Fruit fly (Drosophila melanogaster) whole organism, larva: Measurements from ENCODE around the gene Unr.

Experiments used
- noc ChIP-seq: fragments of 200-800 bp; sonication (Bioruptor generic); optimal IDR thresholded peaks from 3 replicates; lab custom pipeline; 2019; ENCODE audit warnings: missing biosample characterization, mild to moderate bottlenecking, missing genetic modification characterization, moderate library complexity

Unr gene

DNA sequence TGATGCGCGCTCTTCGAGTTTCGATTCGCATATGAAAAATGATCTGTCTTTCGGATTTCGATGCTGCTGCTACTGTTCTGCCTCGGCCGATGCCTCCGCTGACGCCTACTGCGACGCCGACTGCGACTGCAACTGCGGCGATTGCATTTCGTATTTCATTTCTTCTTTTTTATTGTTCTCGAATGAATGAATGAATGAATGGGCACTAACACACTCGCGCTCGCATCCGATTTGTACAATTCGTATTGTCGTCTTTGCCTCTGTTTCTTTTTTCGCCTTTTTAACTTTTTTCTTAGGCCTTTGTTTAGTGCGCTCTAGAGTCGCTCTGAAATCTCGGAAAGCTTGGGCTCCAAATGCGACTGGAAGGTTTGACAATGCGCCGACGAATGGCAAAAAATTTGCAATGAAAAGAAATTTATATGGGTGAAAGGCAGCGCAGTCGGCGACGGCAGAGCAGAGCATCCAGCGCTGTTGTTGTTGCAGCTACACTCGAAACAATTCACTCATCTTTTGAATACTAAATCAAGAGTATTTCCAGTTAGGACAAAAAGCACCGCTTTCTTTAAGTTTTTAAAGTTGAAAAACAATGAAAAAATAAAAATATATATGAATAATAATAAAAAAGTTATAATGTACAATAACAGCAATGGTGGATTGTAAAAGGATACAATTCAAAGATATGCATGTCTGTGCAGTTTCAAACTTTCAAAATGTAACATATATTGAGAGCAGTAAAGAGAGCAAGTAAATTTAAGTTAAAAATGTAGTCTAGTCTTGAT is 20.2 kb downstream of the Unr start, which contains the start of gene CG32354:
TSS of gene CG32354 (minus strand) at position 398 of the 779 bp plus-strand sequence.
- no peak for TF ChIP-seq noc (tag; lab: Kevin White, UChicago)

DNA sequence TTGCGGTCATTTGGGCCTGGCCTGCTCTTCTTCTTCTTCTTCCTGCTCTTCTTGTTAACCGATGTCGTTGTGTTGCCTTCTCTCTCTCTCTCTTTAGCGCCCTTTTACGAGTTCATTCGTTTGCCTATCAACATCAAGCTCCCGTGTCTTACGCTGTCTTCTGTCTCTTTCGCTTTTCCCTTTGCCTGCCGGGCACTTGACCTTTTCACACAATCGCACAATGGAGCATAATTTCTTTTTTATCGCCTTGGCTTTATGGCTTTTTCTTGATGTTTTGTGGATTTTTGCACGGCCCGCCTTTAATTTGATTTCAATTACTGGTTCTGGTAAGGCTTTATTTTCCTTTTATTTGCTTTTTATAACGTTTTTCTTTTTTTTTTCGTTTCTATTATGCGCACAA is 20.8 kb downstream of the Unr start:
- TF ChIP-seq noc (tag; lab: Kevin White, UChicago), result no peak

DNA sequence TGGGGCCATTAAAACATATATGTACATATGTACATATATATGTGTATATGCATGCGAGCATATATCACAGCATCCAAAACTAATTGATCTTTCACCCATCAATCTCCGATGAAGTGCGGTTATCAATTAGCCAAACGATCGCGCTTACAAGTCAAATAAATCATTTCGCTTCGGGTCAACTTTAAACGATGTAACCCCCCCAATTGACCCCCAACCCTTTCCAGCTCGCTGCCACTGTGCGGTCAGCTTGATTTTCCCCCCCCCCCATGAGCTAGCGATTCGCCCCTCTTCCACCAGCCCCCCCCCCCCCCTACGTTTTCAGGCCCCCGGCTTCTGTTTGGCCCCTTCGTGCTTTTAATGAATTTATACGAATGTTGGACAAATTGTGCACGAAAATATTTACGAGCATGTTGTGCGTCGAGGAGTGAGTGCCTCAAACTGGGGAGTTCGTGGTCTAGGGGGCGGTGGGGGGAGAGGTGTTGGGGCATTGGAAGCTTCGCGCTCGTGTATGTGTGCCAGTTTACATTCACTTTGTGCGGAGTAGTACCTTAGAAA is 22.5 kb downstream of the Unr start:
- TF ChIP-seq noc (tag; lab: Kevin White, UChicago), result no peak

DNA sequence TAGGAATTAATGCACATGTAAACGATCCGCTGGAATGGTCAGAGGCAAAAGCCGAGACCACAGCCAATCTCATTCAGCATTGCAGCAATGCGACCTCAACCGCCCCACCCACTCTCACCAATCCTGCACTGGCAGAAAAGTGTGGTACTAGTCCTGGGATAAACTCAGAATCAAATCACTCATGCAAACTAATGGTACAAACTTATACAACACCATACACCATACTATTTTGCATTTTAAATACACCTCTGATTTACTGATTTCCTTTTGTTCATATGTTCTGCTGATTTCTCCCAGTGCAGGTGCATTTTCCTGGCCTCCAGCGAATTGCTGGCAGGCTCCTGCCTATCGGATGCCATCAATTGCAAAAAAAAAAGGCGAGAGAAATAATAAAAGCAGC is 23.2 kb downstream of the Unr start:
- TF ChIP-seq noc (tag; lab: Kevin White, UChicago), result no peak

DNA sequence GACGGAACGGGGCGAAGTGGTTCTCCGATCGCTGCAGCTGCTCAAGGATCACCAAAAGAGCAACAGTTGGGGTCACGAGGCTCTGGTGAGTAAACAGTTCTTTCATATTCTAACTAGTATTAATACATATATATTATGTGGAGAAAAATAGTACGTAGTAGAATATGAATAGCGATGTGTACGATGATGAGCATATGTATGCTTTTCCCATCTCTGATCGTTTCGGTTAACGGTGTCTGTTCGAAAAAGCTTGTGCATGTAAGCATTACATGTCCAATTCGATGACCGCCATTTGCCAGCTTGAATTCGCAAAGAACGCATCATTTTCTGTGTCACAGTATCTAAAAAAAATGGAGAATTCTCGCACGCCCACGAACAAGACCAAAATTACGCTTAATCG is 29.5 kb downstream of the Unr start, which contains the start of the genes Oseg1 and mtrm:
TSS of gene Oseg1 (minus strand) at position 101 of the 400 bp plus-strand sequence.
TSS of gene mtrm (plus strand) at position 288 of the 400 bp plus-strand sequence.
- TF ChIP-seq noc (tag; lab: Kevin White, UChicago), result no peak

DNA sequence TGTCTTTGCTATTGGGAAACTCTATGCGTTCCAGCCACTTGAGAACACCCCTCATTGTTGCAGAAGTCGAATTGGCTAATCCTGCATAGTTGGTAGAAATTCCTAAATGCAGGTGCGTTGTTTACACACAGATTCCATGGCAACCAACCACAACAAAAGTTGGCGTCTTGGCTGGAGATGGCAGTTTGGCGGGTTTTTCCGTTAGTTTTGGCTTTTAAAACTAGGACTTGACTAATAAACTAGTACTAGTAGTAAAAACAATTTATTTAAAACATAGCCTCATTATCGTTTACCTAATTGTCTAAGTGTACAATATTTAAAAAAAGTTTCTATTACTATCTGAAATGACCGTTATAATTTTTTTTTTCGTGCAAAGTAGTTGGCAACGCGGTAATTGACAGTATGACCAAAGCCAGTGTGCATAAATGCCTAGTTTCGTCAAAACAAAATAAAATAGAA is 30.7 kb downstream of the Unr start, which contains the start of gene Exo70:
TSS of gene Exo70 (plus strand) at position 413 of the 459 bp plus-strand sequence.
- no peak for TF ChIP-seq noc (tag; lab: Kevin White, UChicago)

DNA sequence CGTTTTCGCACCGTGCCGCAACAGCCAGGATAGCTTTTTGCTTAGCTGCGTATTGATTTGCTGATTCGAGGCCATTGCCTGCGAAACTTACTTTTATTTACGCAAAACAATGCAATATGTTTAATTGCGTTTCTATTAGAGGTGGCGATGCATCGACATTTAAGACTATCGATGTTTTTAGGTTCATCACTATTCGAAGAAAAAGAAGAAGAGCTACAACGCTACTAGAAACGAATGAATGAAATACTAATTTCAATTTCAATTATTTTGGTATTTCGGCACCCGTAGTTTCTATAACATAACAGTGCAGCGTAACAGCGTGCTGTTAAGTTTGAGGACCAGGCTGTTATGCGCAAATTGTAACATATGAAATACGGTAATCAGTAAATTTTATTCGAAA is 37.1 kb downstream of the Unr start, which contains the start of the genes Tpt, mkg-p and CG13667:
TSS of gene Tpt (minus strand) at position 155 of the 400 bp plus-strand sequence.
TSS of gene mkg-p (minus strand) at position 155 of the 400 bp plus-strand sequence.
TSS of gene CG13667 (plus strand) at position 332 of the 400 bp plus-strand sequence.
- no peak for TF ChIP-seq noc (tag; lab: Kevin White, UChicago)

DNA sequence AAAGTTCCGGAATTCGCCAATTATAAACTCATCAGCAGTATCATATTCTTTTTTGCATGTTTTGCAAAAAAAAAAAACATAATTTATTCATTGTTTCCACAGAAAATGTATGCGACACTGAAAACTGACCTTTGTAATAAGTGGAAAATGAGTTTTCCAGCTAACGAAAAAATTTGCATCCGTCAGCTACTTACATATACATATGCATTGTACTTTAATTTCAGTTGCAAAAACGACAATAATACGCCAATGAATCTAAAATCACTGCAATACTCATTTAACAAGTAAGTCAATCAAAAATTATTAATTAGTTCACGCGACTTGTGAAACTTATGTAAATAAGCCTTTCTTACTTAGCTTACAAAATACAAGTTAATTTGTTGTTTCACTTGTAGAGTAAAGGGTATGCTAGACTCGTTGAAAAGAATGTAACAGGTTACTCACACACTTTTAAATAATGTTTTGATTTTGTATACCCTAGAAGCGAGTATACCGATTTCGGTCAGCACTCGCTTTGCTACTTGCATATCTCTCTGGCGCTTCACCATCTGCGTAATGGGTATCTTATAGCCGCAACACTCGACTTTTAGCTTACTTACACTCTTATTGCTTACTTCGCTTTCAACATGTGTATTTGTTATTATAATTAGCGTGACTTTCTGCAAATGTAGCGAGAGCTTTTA is 43.3 kb downstream of the Unr start:
- TF ChIP-seq noc (tag; lab: Kevin White, UChicago), result no peak

DNA sequence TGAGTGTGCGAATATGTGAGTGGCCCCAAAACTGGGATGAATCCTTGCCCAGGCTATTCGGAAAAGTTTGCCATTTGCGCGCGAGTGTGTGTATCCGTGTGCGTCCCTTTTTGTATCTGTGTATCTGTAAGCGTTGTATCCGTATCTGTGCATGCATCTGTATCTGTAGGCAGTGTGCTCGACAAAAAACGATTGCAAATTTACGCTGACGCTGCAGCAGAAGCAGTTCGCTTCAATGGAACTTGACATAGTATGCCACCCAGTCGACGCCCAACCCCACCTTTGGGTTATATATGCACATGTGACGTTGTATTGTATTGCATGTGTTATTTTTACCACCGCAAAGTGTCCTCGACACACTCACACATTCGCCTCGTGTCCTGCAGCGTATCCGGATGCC is 46.0 kb downstream of the Unr start:
- no peak for TF ChIP-seq noc (tag; lab: Kevin White, UChicago)

DNA sequence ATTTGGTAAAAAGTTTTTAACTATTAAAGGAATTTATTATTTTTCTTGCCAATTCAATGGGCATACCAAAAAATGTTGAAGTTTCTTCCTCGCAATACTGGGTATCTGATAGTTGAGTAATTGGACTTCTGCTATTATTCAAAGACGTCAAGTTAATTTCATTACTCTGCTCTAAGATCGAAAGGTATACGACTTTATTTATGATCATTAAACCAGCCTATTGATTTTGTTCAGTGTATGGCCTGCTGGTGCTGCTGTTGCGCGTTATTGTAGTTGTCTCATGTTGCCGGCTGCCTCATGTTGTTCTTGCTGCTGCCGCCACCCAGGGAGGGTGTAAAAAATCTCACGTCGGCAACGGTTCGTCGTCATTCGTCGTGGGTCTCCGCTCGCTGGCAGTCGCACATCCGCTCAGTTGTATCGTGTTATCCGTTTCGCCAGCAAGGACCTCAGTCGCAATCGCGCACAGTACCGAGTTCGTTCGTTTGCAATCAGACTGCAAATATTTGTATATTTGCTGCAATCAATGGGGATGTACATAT is 46.5 kb downstream of the Unr start, which contains the start of gene CG7120:
TSS of gene CG7120 (plus strand) at position 371 of the 539 bp plus-strand sequence.
- no peak for TF ChIP-seq noc (tag; lab: Kevin White, UChicago)

DNA sequence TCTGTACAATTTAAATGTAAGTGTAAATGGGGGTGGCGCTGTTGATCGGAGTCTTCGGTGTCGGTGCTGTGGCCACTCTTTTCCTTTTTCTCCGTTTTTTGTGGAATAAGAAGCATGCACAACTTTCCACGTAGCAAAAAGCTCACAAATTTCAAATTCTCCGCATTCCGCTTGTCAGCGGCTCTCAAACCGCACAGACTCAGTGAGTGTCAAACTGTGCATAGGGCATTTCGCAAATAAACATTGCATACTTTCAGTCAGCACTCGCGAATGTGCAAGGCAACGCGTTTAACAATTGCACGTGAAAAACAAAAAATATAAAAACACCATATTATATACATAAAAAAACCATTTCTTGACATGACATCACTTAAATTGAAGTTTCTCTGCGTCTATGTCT is 47.2 kb downstream of the Unr start:
- no peak for TF ChIP-seq noc (tag; lab: Kevin White, UChicago)

DNA sequence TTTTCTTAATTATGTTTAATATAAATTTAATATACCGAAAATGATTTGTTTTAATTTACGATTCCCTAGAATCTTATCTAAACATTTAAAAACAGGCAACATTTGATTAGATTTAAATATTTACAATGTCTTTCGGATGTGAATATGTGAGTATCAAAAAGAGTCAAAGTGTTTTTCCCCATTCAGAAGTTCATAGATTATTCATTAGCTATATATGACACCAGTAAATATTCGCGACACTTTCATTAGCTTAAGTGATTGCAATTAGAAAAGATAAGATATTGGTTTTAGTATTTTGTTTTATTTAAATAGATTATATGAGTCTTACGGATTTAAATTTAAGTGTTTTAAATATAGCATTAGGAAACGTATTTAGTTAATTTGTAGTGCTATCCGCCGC is 48.0 kb downstream of the Unr start:
- peak; percentile 81 for TF ChIP-seq noc (tag; lab: Kevin White, UChicago)

DNA sequence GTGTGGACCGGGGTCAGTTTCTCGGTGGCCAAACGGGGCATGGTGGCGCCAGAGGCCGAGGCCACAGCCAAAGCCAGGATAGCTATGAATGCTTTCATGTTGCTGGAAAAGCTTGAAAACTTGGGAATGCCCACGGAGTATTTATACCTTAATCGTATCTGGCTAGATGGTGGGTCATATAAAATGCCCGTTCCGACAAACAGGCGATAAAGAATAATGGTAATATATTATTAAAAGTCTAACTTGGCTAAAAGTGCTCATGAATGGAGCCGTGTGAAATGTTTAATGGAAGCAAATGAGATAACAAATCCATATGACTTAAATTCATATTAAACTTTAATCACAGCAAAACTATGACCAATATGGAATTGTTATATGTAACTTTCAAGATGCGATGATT is 48.6 kb downstream of the Unr start, which contains the start of gene Jon66Cii:
TSS of gene Jon66Cii (minus strand) at position 101 of the 400 bp plus-strand sequence.
- TF ChIP-seq noc (tag; lab: Kevin White, UChicago), result no peak

DNA sequence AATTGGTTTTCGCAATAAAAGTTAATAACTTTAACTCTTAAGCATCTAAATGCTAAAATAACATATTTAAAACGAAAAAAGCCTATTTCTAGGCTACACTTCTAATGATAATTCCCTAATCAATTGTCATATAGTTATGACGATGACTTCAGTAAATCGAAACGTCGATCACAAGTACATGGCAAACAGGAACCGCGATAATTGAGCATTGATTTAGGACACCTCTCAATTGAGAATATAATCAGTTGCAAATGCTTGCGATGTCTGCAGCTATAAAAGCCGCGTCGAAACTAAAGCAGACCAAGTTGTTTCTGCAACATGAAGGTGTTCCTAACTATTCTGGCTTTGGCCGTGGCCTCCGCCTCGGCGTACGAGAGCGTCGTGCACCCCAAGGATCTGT is 50.9 kb downstream of the Unr start, which contains the start of gene Jon66Ci:
TSS of gene Jon66Ci (plus strand) at position 301 of the 400 bp plus-strand sequence.
- peak; percentile 33 for TF ChIP-seq noc (tag; lab: Kevin White, UChicago)

DNA sequence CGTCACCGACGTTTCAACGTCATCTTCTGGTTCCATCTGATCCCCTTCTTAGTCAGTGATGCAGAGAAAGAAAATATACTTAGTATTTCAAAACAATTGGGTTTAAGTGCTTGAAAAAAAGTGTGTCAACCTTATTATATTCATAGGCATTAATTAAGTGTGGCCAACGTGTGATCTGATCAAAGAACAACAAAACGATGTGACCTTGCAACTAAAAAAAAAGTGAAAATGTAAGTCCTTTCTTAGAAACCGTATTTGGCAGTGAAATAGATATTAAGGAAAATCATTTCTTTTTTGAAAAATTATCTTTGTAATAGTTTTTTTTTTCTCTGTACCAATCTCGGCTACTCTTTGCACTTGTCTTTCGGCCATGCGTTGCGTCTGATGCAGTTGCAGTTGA is 57.1 kb downstream of the Unr start:
- TF ChIP-seq noc (tag; lab: Kevin White, UChicago), result no peak
